Worm (Caenorhabditis elegans) whole organism, L4 larva: ENCODE measurements around the gene math-26.

Source experiments
- F26F4.8 ChIP-seq: fragments of 200-800 bp; sonication (Bioruptor generic); conservative IDR thresholded peaks from 2 replicates; pipeline ENCODE4 v1.3.6; 2022; ENCODE audit warnings: missing genetic modification characterization, missing compliant biosample characterization
- ZK546.5 ChIP-seq, 2 experiments: sonication (generic microtip); optimal IDR thresholded peaks; 2 replicates each; lab custom pipeline; 2017; ENCODE audit warnings: missing biosample characterization in 2 of 2, missing genetic modification characterization in 2 of 2
- ama-1 ChIP-seq: fragments of 150-350 bp; optimal IDR thresholded peaks from 2 replicates; lab custom pipeline; 2014; ENCODE audit warnings: inconsistent platforms, mixed read lengths
- ceh-44 ChIP-seq: fragments of 200-800 bp; sonication (Bioruptor generic); IDR thresholded peaks from 2 replicates; pipeline ENCODE4 v1.3.6; 2022; ENCODE audit warnings: missing genetic modification reagents, missing genetic modification characterization, missing compliant biosample characterization
- fkh-10 ChIP-seq: fragments of 150-350 bp; optimal IDR thresholded peaks from 2 replicates; lab custom pipeline; 2014; ENCODE audit warnings: missing biosample characterization, missing genetic modification reagents, missing genetic modification characterization
- lsy-2 ChIP-seq, 2 experiments: fragments of 150-350 bp in 1 of 2; sonication (generic microtip) in 1 of 2; optimal IDR thresholded peaks; 2 replicates each; lab custom pipeline; 2014 to 2017; ENCODE audit warnings: missing biosample characterization in 2 of 2, missing genetic modification characterization in 2 of 2
- mdl-1 ChIP-seq, 2 experiments: fragments of 150-350 bp in 1 of 2; sonication (generic microtip) in 1 of 2; optimal IDR thresholded peaks; 2 replicates each; lab custom pipeline; 2014 to 2017; ENCODE audit warnings: missing biosample characterization in 2 of 2, missing genetic modification characterization in 2 of 2
- nhr-237 ChIP-seq: sonication (generic microtip); optimal IDR thresholded peaks from 2 replicates; lab custom pipeline; 2017; ENCODE audit warnings: missing biosample characterization, missing genetic modification characterization
- nhr-28 ChIP-seq: fragments of 150-350 bp; optimal IDR thresholded peaks from 2 replicates; lab custom pipeline; 2014; ENCODE audit warnings: missing biosample characterization, missing genetic modification characterization
- nhr-6 ChIP-seq: fragments of 150-350 bp; optimal IDR thresholded peaks from 2 replicates; lab custom pipeline; 2014; ENCODE audit warnings: missing biosample characterization, missing genetic modification characterization
- pha-4 ChIP-seq, 2 experiments: fragments of 150-350 bp in 1 of 2; fragments of 200-800 bp in 1 of 2; sonication (Bioruptor generic) in 1 of 2; IDR thresholded peaks in 1 of 2; optimal IDR thresholded peaks in 1 of 2; 2 replicates each; pipeline versions ENCODE4 v1.3.6 to Lab custom; 2014 to 2022; ENCODE audit warnings: missing genetic modification characterization in 2 of 2, missing genetic modification reagents in 2 of 2, missing biosample characterization in 1 of 2, missing compliant biosample characterization in 1 of 2
- unc-39 ChIP-seq: sonication (generic microtip); optimal IDR thresholded peaks from 2 replicates; lab custom pipeline; 2017; ENCODE audit warnings: missing biosample characterization, missing genetic modification characterization
- unc-62 ChIP-seq, 3 experiments: fragments of 150-350 bp in 1 of 3; sonication (generic microtip); optimal IDR thresholded peaks in 2 of 3; peaks in 1 of 3; 1 replicate in 1 of 3; 2 replicates in 2 of 3; lab custom pipeline; 2014 to 2017; ENCODE audit warnings: missing biosample characterization in 3 of 3, missing genetic modification characterization in 3 of 3, missing genetic modification reagents in 3 of 3, missing genotype in 1 of 3

DNA sequence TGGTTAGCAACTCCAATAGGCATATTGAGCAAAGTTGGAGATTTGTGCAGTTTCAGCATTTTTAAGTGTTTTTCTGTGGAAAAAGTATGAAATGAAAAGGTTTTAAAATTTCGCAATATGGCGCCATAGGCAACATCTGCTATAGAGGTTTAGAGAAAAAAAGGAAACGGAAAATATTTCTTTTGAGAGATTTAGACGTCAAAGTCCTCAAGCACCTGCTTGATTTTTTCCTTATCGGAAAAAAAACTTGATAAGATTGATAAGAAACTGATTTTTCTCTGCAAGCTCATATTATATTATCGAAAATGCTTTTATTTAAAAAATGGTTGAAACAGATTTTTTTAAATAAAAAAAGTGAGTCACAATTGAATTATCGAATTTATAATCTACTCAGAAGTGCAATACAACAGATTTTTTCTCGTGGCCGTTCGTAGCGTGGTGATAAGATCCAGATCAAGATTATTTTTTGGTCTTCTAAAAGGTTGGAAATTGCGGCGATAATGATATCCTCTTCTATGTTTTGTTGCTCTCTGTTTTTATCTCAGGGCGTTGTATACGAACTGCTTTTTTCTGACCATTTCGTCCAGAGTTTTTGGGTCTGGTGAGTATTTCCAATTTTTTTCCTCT lies 48.6 kb downstream of the math-26 start, which contains the start of gene fbxc-19:
- TF ChIP-seq unc-39 (tag; lab: Kevin White, UChicago) = no peak
- peak; percentile 72 for TF ChIP-seq nhr-6 (tag; lab: Kevin White, UChicago)
- no peak for TF ChIP-seq ZK546.5 (tag; optimal IDR thresholded peaks at IDR 0.05; lab: Kevin White, UChicago)
- TF ChIP-seq mdl-1 (tag; optimal IDR thresholded peaks at IDR 0.05; lab: Kevin White, UChicago) = peak in 1 of 2 experiments; percentile 59
- peak; percentile 83 for TF ChIP-seq nhr-28 (tag; lab: Kevin White, UChicago)
- TF ChIP-seq lsy-2 (tag; optimal IDR thresholded peaks at IDR 0.05; lab: Kevin White, UChicago) = no peak
- no peak for TF ChIP-seq F26F4.8 (GFP tag; lab: Robert Waterston, UW)
- no peak for TF ChIP-seq unc-62 (GFP tag; optimal IDR thresholded peaks at IDR 0.05 in 1 of 2; lab: Kevin White, UChicago)
- TF ChIP-seq unc-62 (tag; optimal IDR thresholded peaks at IDR 0.05; lab: Kevin White, UChicago) = no peak
- TF ChIP-seq ama-1 (lab: Kevin White, UChicago) = no peak
- TF ChIP-seq pha-4 (GFP tag; IDR thresholded peaks at IDR 0.05; lab: Robert Waterston, UW) = no peak
- TF ChIP-seq pha-4 (tag; optimal IDR thresholded peaks at IDR 0.05; lab: Kevin White, UChicago) = no peak
- TF ChIP-seq ceh-44 (GFP tag; lab: Robert Waterston, UW) = no peak
- no peak for TF ChIP-seq nhr-237 (tag; lab: Kevin White, UChicago)
- TF ChIP-seq fkh-10 = no peak
